Worm (Caenorhabditis elegans): Measurements from ENCODE around the gene ctsa-2.

ce11 chrX:6412575-6412974 is 17.8 kb downstream of the ctsa-2 start, which contains the start of gene T22E5.1:
- TF ChIP-seq lim-7 (GFP tag; IDR thresholded peaks at IDR 0.05) (no peak), daf-12 (tag; optimal IDR thresholded peaks at IDR 0.05) (no peak), nhr-11 (tag; optimal IDR thresholded peaks at IDR 0.05) (no peak), unc-39 (tag; optimal IDR thresholded peaks at IDR 0.05) (no peak), pqm-1 (tag; optimal IDR thresholded peaks at IDR 0.05) (no peak), egl-27 (tag; optimal IDR thresholded peaks at IDR 0.05) (no peak)
